Worm (Caenorhabditis elegans) whole organism, L1 larva: ENCODE data around the gene C47E12.11.

Source experiments
- ceh-82 ChIP-seq, 3 experiments: fragments of 150-350 bp in 1 of 3; sonication (generic microtip) in 2 of 3; optimal IDR thresholded peaks; 2 replicates each; lab custom pipeline; 2014 to 2017; ENCODE audit warnings: missing biosample characterization in 3 of 3, missing genetic modification characterization in 3 of 3
- jun-1 ChIP-seq: fragments of 150-350 bp; optimal IDR thresholded peaks from 2 replicates; lab custom pipeline; 2014; ENCODE audit warnings: missing biosample characterization, missing genetic modification reagents, missing genetic modification characterization
- lin-35 ChIP-seq, 2 experiments: fragments of 150-350 bp; optimal IDR thresholded peaks; 2 replicates each; lab custom pipeline; 2014; ENCODE audit warnings: missing biosample characterization in 2 of 2, missing genetic modification characterization in 2 of 2, missing genetic modification reagents in 2 of 2
- nhr-11 ChIP-seq: fragments of 150-350 bp; optimal IDR thresholded peaks from 2 replicates; lab custom pipeline; 2014; ENCODE audit warnings: missing biosample characterization, missing genetic modification characterization
- nhr-237 ChIP-seq: fragments of 150-350 bp; optimal IDR thresholded peaks from 2 replicates; lab custom pipeline; 2014; ENCODE audit warnings: missing biosample characterization, missing genetic modification characterization
- nhr-90 ChIP-seq: sonication (generic microtip); optimal IDR thresholded peaks from 2 replicates; lab custom pipeline; 2016; ENCODE audit warnings: mild to moderate bottlenecking, missing genetic modification characterization, missing compliant biosample characterization; ENCODE audit not compliant: poor library complexity
- pag-3 ChIP-seq: sonication (generic microtip); optimal IDR thresholded peaks from 2 replicates; lab custom pipeline; 2017; ENCODE audit warnings: missing genetic modification characterization, mild to moderate bottlenecking, missing compliant biosample characterization, antibody characterized with exemption, borderline replicate concordance; ENCODE audit not compliant: insufficient read depth
- pqm-1 ChIP-seq: sonication (generic microtip); optimal IDR thresholded peaks from 3 replicates; lab custom pipeline; 2017; ENCODE audit warnings: missing biosample characterization, missing genetic modification characterization
- tbx-2 ChIP-seq: sonication (generic microtip); optimal IDR thresholded peaks from 2 replicates; lab custom pipeline; 2016; ENCODE audit warnings: missing genetic modification characterization, missing compliant biosample characterization
- unc-98 ChIP-seq: fragments of 200-800 bp; sonication (Bioruptor generic); IDR thresholded peaks from 2 replicates; pipeline ENCODE4 v1.3.6; 2022; ENCODE audit warnings: missing genetic modification characterization, missing compliant biosample characterization

DNA sequence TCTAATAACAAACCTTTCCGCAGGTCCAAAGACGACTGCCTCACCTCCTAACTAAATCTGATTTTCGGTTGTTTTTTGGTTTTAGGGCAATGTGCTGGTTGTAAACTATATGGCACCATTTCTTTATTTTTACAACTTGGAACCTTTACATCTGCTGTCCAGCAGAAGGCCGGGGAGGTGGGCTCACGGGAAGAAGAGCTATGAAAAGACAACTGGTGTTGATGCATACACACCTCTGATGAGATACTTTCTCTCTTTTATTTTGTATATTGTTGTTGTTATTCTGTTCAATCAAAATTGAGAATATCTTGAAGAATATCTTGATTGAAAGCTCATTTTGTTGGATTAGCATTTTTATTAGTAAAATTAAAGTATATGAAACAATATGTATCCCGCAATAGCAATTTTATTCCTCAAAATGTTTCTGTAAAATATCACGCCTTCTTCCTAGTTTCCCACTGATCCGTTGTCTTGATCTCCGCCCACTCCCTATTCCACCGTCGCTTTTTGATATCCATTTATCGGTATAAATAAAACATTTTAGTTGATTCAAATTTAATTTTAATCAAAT lies 8.5 kb downstream of the C47E12.11 start, which contains the start of gene dhp-2:
- TF ChIP-seq nhr-11 (tag; lab: Kevin White, UChicago) = no peak
- TF ChIP-seq unc-98 (GFP tag; lab: Robert Waterston, UW) = no peak
- TF ChIP-seq lin-35 (GFP tag; optimal IDR thresholded peaks at IDR 0.05; lab: Kevin White, UChicago) = no peak
- no peak for TF ChIP-seq tbx-2
- no peak for TF ChIP-seq jun-1 (tag; lab: Kevin White, UChicago)
- TF ChIP-seq nhr-237 (tag; lab: Kevin White, UChicago) = no peak
- no peak for TF ChIP-seq nhr-90 (tag; lab: Kevin White, UChicago)
- TF ChIP-seq ceh-82 (tag; optimal IDR thresholded peaks at IDR 0.05; lab: Kevin White, UChicago) = no peak
- no peak for TF ChIP-seq pag-3
- TF ChIP-seq pqm-1 = no peak
